Worm (Caenorhabditis elegans) whole organism, L1 larva: Measurements from ENCODE around the gene ZK121.2.
A peak's percentile ranks its signal among the peaks of the same experiment; 100 is the strongest.

Experiments
- C34B4.2 ChIP-seq: sonication (generic microtip); optimal IDR thresholded peaks from 2 replicates; lab custom pipeline; 2017; ENCODE audit warnings: mild to moderate bottlenecking, missing genetic modification characterization, missing compliant biosample characterization
- F16B12.6 ChIP-seq: fragments of 150-350 bp; optimal IDR thresholded peaks from 2 replicates; lab custom pipeline; 2014; ENCODE audit warnings: missing biosample characterization, missing genetic modification characterization
- alr-1 ChIP-seq: fragments of 200-800 bp; sonication (Bioruptor generic); optimal IDR thresholded peaks from 2 replicates; lab custom pipeline; 2018; ENCODE audit warnings: borderline replicate concordance, mild to moderate bottlenecking, missing genetic modification characterization, missing compliant biosample characterization
- ama-1 ChIP-seq: fragments of 150-350 bp; optimal IDR thresholded peaks from 2 replicates; lab custom pipeline; 2014
- ceh-8 ChIP-seq: fragments of 200-800 bp; sonication (Bioruptor generic); optimal IDR thresholded peaks from 2 replicates; lab custom pipeline; 2018; ENCODE audit warnings: mild to moderate bottlenecking, missing genetic modification characterization, moderate library complexity, missing compliant biosample characterization
- dsc-1 ChIP-seq: sonication (generic microtip); optimal IDR thresholded peaks from 2 replicates; lab custom pipeline; 2016; ENCODE audit warnings: mild to moderate bottlenecking, missing genetic modification characterization, missing compliant biosample characterization
- efl-1 ChIP-seq, 4 experiments: fragments of 150-350 bp; optimal IDR thresholded peaks in 3 of 4; peaks in 1 of 4; 1 replicate in 1 of 4; 2 replicates in 3 of 4; lab custom pipeline; 2014; ENCODE audit warnings: missing biosample characterization in 2 of 4, missing genetic modification characterization in 2 of 4, missing genetic modification reagents in 2 of 4
- efl-3 ChIP-seq: fragments of 200-800 bp; sonication (Bioruptor generic); optimal IDR thresholded peaks from 2 replicates; lab custom pipeline; 2018; ENCODE audit warnings: mild to moderate bottlenecking, missing genetic modification characterization, missing compliant biosample characterization
- egl-27 ChIP-seq, 2 experiments: fragments of 150-350 bp in 1 of 2; sonication (generic microtip); optimal IDR thresholded peaks; 3 replicates each; lab custom pipeline; 2017 to 2018; ENCODE audit warnings: missing biosample characterization in 2 of 2, missing genetic modification characterization in 2 of 2, missing genetic modification reagents in 2 of 2
- elt-2 ChIP-seq: sonication (generic microtip); optimal IDR thresholded peaks from 2 replicates; lab custom pipeline; 2016; ENCODE audit warnings: missing genetic modification characterization, mild to moderate bottlenecking, inconsistent platforms, missing compliant biosample characterization, missing genetic modification reagents
- ets-5 ChIP-seq: fragments of 200-800 bp; sonication (Bioruptor generic); IDR thresholded peaks from 2 replicates; pipeline ENCODE4 v1.3.6; 2022; ENCODE audit warnings: missing genetic modification characterization, missing compliant biosample characterization
- fkh-8 ChIP-seq: sonication (generic microtip); optimal IDR thresholded peaks from 2 replicates; lab custom pipeline; 2016; ENCODE audit warnings: mild to moderate bottlenecking, missing genetic modification characterization, missing compliant biosample characterization
- grh-1 ChIP-seq: fragments of 200-800 bp; sonication (Bioruptor generic); IDR thresholded peaks from 2 replicates; pipeline ENCODE4 v1.3.6; 2022; ENCODE audit warnings: missing genetic modification reagents, missing genetic modification characterization, missing compliant biosample characterization
- irx-1 ChIP-seq: sonication (generic microtip); optimal IDR thresholded peaks from 2 replicates; lab custom pipeline; 2016; ENCODE audit warnings: missing genetic modification characterization, missing compliant biosample characterization
- lin-35 ChIP-seq, 2 experiments: fragments of 150-350 bp; optimal IDR thresholded peaks; 2 replicates each; lab custom pipeline; 2014; ENCODE audit warnings: missing biosample characterization in 2 of 2, missing genetic modification characterization in 2 of 2, missing genetic modification reagents in 2 of 2
- lir-3 ChIP-seq: sonication (generic microtip); optimal IDR thresholded peaks from 2 replicates; lab custom pipeline; 2016; ENCODE audit warnings: mild to moderate bottlenecking, missing genetic modification characterization, moderate library complexity, missing compliant biosample characterization; ENCODE audit not compliant: poor library complexity
- lsy-2 ChIP-seq, 2 experiments: fragments of 150-350 bp; optimal IDR thresholded peaks; 2 replicates each; lab custom pipeline; 2014; ENCODE audit warnings: missing biosample characterization in 2 of 2, missing genetic modification characterization in 2 of 2
- mdl-1 ChIP-seq, 2 experiments: fragments of 150-350 bp; optimal IDR thresholded peaks; 2 replicates each; lab custom pipeline; 2014 to 2017; ENCODE audit warnings: missing biosample characterization in 2 of 2, missing genetic modification characterization in 2 of 2, inconsistent platforms in 1 of 2
- nhr-12 ChIP-seq: sonication (generic microtip); optimal IDR thresholded peaks from 2 replicates; lab custom pipeline; 2017; ENCODE audit warnings: missing biosample characterization, missing genetic modification characterization
- nhr-19 ChIP-seq: fragments of 200-800 bp; sonication (Bioruptor generic); conservative IDR thresholded peaks from 2 replicates; pipeline ENCODE4 v1.3.6; 2022; ENCODE audit warnings: missing genetic modification characterization, missing compliant biosample characterization
- nhr-71 ChIP-seq: sonication (generic microtip); optimal IDR thresholded peaks from 2 replicates; lab custom pipeline; 2016; ENCODE audit warnings: mild to moderate bottlenecking, missing genetic modification characterization, moderate library complexity, missing compliant biosample characterization
- nhr-77 ChIP-seq: fragments of 150-350 bp; optimal IDR thresholded peaks from 2 replicates; lab custom pipeline; 2014; ENCODE audit warnings: missing biosample characterization, missing genetic modification characterization
- nhr-84 ChIP-seq: sonication (generic microtip); optimal IDR thresholded peaks from 2 replicates; lab custom pipeline; 2017; ENCODE audit warnings: missing biosample characterization, missing genetic modification characterization
- nhr-85 ChIP-seq: sonication (generic microtip); peaks from one replicate; lab custom pipeline; 2016; ENCODE audit warnings: missing genetic modification characterization, inconsistent platforms, missing compliant biosample characterization
- pag-3 ChIP-seq: sonication (generic microtip); optimal IDR thresholded peaks from 2 replicates; lab custom pipeline; 2017; ENCODE audit warnings: missing genetic modification characterization, mild to moderate bottlenecking, missing compliant biosample characterization, antibody characterized with exemption, borderline replicate concordance; ENCODE audit not compliant: insufficient read depth
- pqm-1 ChIP-seq: sonication (generic microtip); optimal IDR thresholded peaks from 3 replicates; lab custom pipeline; 2017; ENCODE audit warnings: missing biosample characterization, missing genetic modification characterization
- rnt-1 ChIP-seq: sonication (generic microtip); optimal IDR thresholded peaks from 2 replicates; lab custom pipeline; 2016; ENCODE audit warnings: mild to moderate bottlenecking, missing genetic modification characterization, moderate library complexity, missing compliant biosample characterization
- skn-1 ChIP-seq: fragments of 150-350 bp; optimal IDR thresholded peaks from 2 replicates; lab custom pipeline; 2014; ENCODE audit warnings: missing biosample characterization, missing genetic modification characterization
- sox-4 ChIP-seq: sonication (generic microtip); optimal IDR thresholded peaks from 2 replicates; lab custom pipeline; 2016; ENCODE audit warnings: missing genetic modification characterization, missing compliant biosample characterization
- tlp-1 ChIP-seq: fragments of 150-350 bp; optimal IDR thresholded peaks from 2 replicates; lab custom pipeline; 2014; ENCODE audit warnings: missing biosample characterization, missing genetic modification characterization
- unc-86 ChIP-seq: sonication (generic microtip); optimal IDR thresholded peaks from 2 replicates; lab custom pipeline; 2016; ENCODE audit warnings: missing genetic modification characterization, missing compliant biosample characterization
- vab-15 ChIP-seq: sonication (generic microtip); optimal IDR thresholded peaks from 2 replicates; lab custom pipeline; 2017; ENCODE audit warnings: missing genotype, mild to moderate bottlenecking, missing genetic modification characterization, missing compliant biosample characterization
- xbp-1 ChIP-seq: sonication (generic microtip); optimal IDR thresholded peaks from 2 replicates; lab custom pipeline; 2016; ENCODE audit warnings: missing genetic modification characterization, missing compliant biosample characterization

The ZK121.2 gene

ce11 chrIII:5318610-5319009 lies 22.9 kb upstream of the ZK121.2 start:
- TF ChIP-seq mdl-1 (tag; optimal IDR thresholded peaks at IDR 0.05; lab: Kevin White, UChicago): peak in 1 of 2 experiments; percentile 21
- no peak for TF ChIP-seq vab-15 (tag; lab: Kevin White, UChicago)
- no peak for TF ChIP-seq ets-5
- no peak for TF ChIP-seq xbp-1
- TF ChIP-seq elt-2 (tag; lab: Kevin White, UChicago): peak; percentile 27
- 0 out of 2 replicates have a peak, but pooled peaks have one; percentile 16 for TF ChIP-seq nhr-19 (GFP tag; lab: Robert Waterston, UW)
- peak in 1 of 2 experiments; percentile 35 for TF ChIP-seq lin-35 (GFP tag; optimal IDR thresholded peaks at IDR 0.05; lab: Kevin White, UChicago)
- no peak for TF ChIP-seq efl-1 (optimal IDR thresholded peaks at IDR 0.05; lab: Kevin White, UChicago)
- TF ChIP-seq efl-1 (GFP tag; optimal IDR thresholded peaks at IDR 0.05 in 1 of 2; lab: Kevin White, UChicago): peak in 1 of 2 experiments; percentile 94
- TF ChIP-seq alr-1 (tag; lab: Kevin White, UChicago): no peak

- TF ChIP-seq nhr-77 (no peak), efl-1 (optimal IDR thresholded peaks at IDR 0.05; lab: Kevin White, UChicago) (no peak), efl-1 (GFP tag; optimal IDR thresholded peaks at IDR 0.05 in 1 of 2; lab: Kevin White, UChicago) (peak in 1 of 2 experiments; percentile 57), elt-2 (tag; lab: Kevin White, UChicago) (peak; percentile 29), ama-1 (lab: Kevin White, UChicago) (peak; percentile 57)
Observed at ce11 chrIII:5321661-5322060, 19.8 kb upstream of the ZK121.2 start, which contains the start of gene F52C9.3. Gene F52C9.3, plus strand, starts transcription at chrIII:5321885.

ce11 chrIII:5326323-5326722 lies 15.2 kb upstream of the ZK121.2 start, which contains the start of gene sorf-2:
Gene sorf-2, plus strand, starts transcription at chrIII:5326623.
- TF ChIP-seq skn-1 (no peak), nhr-71 (no peak), nhr-84 (no peak), pqm-1 (tag; lab: Kevin White, UChicago) (no peak), efl-3 (GFP tag; lab: Kevin White, UChicago) (no peak), F16B12.6 (tag; lab: Kevin White, UChicago) (no peak), egl-27 (tag; optimal IDR thresholded peaks at IDR 0.05; lab: Kevin White, UChicago) (no peak), dsc-1 (tag; lab: Kevin White, UChicago) (no peak)
- TF ChIP-seq, all 84 proteins: peak for 0

- TF ChIP-seq ama-1 (lab: Kevin White, UChicago): no peak
- no peak for TF ChIP-seq unc-86 (tag; lab: Kevin White, UChicago)
- no peak for TF ChIP-seq nhr-12
- no peak for TF ChIP-seq tlp-1 (tag; lab: Kevin White, UChicago)
- TF ChIP-seq nhr-85 (tag; lab: Kevin White, UChicago): no peak
- no peak for TF ChIP-seq nhr-77
- no peak for TF ChIP-seq sox-4 (tag; lab: Kevin White, UChicago)
- TF ChIP-seq ceh-8: no peak
- no peak for TF ChIP-seq lsy-2 (tag; optimal IDR thresholded peaks at IDR 0.05; lab: Kevin White, UChicago)
- TF ChIP-seq C34B4.2 (tag; lab: Kevin White, UChicago): no peak
- no peak for TF ChIP-seq pqm-1 (tag; lab: Kevin White, UChicago)
Observed at ce11 chrIII:5329372-5329771, 12.1 kb upstream of the ZK121.2 start.

- TF ChIP-seq efl-1 (optimal IDR thresholded peaks at IDR 0.05; lab: Kevin White, UChicago) (no peak), efl-1 (GFP tag; optimal IDR thresholded peaks at IDR 0.05 in 1 of 2; lab: Kevin White, UChicago) (peak in 1 of 2 experiments; percentile 87), ets-5 (no peak), lir-3 (no peak), rnt-1 (peak; percentile 23), grh-1 (no peak), pag-3 (tag; lab: Kevin White, UChicago) (no peak), nhr-71 (peak; percentile 20), efl-3 (GFP tag; lab: Kevin White, UChicago) (no peak), irx-1 (tag; lab: Kevin White, UChicago) (no peak), C34B4.2 (tag; lab: Kevin White, UChicago) (no peak), pqm-1 (tag; lab: Kevin White, UChicago) (no peak), fkh-8 (tag; lab: Kevin White, UChicago) (peak; percentile 62)
Observed at ce11 chrIII:5334517-5335049, 6.9 kb upstream of the ZK121.2 start.
